Worm (Caenorhabditis elegans) whole organism, early embryonic: Measurements from ENCODE around the gene Y59E1A.4.

Source experiments
- B0310.2 ChIP-seq: sonication (generic microtip); optimal IDR thresholded peaks from 2 replicates; lab custom pipeline; 2016; ENCODE audit warnings: mild to moderate bottlenecking, missing genetic modification characterization, missing compliant biosample characterization
- F13C5.2 ChIP-seq: sonication (generic microtip); optimal IDR thresholded peaks from 2 replicates; lab custom pipeline; 2017; ENCODE audit warnings: mild to moderate bottlenecking, missing genetic modification characterization, inconsistent platforms, missing compliant biosample characterization
- aly-1 ChIP-seq: sonication (generic microtip); optimal IDR thresholded peaks from 2 replicates; lab custom pipeline; 2016; ENCODE audit warnings: missing genetic modification characterization, missing compliant biosample characterization
- ama-1 ChIP-seq: fragments of 150-350 bp; optimal IDR thresholded peaks from 2 replicates; lab custom pipeline; 2014
- ceh-13 ChIP-seq: fragments of 200-800 bp; sonication (Bioruptor generic); optimal IDR thresholded peaks from 2 replicates; lab custom pipeline; 2018; ENCODE audit warnings: mild to moderate bottlenecking, missing genetic modification characterization, missing compliant biosample characterization
- ceh-36 ChIP-seq: sonication (generic microtip); optimal IDR thresholded peaks from 2 replicates; lab custom pipeline; 2016; ENCODE audit warnings: missing genetic modification characterization, inconsistent platforms, missing compliant biosample characterization
- ets-7 ChIP-seq: sonication (generic microtip); optimal IDR thresholded peaks from 2 replicates; lab custom pipeline; 2016; ENCODE audit warnings: missing genotype, missing genetic modification characterization, missing compliant biosample characterization
- flt-1 ChIP-seq: fragments of 200-800 bp; sonication (Bioruptor generic); IDR thresholded peaks from 2 replicates; pipeline ENCODE4 v1.3.6; 2022; ENCODE audit warnings: missing genetic modification characterization, missing compliant biosample characterization
- hmbx-1 ChIP-seq: sonication (generic microtip); optimal IDR thresholded peaks from 2 replicates; lab custom pipeline; 2016; ENCODE audit warnings: mild to moderate bottlenecking, missing genetic modification characterization, missing compliant biosample characterization
- hmg-4 ChIP-seq: fragments of 200-800 bp; sonication (Bioruptor generic); optimal IDR thresholded peaks from 2 replicates; lab custom pipeline; 2018; ENCODE audit warnings: mild to moderate bottlenecking, missing genetic modification characterization, missing compliant biosample characterization
- hnd-1 ChIP-seq: sonication (generic microtip); optimal IDR thresholded peaks from 2 replicates; lab custom pipeline; 2016; ENCODE audit warnings: missing genetic modification characterization, missing compliant biosample characterization
- pes-1 ChIP-seq: fragments of 200-800 bp; sonication (Bioruptor generic); IDR thresholded peaks from 2 replicates; pipeline ENCODE4 v1.3.6; 2022; ENCODE audit warnings: missing genetic modification reagents, missing genetic modification characterization, missing compliant biosample characterization
- scrt-1 ChIP-seq: fragments of 200-800 bp; sonication (Bioruptor generic); IDR thresholded peaks from 2 replicates; pipeline ENCODE4 v1.3.6; 2022; ENCODE audit warnings: missing genetic modification characterization, missing compliant biosample characterization
- sea-1 ChIP-seq: fragments of 200-800 bp; sonication (Bioruptor generic); conservative IDR thresholded peaks from 2 replicates; pipeline ENCODE4 v1.3.6; 2022; ENCODE audit warnings: missing genetic modification characterization, missing compliant biosample characterization
- tbx-11 ChIP-seq: fragments of 200-800 bp; sonication (Bioruptor generic); IDR thresholded peaks from 2 replicates; pipeline ENCODE4 v1.3.6; 2022; ENCODE audit warnings: missing genetic modification characterization, missing compliant biosample characterization
- tbx-37 ChIP-seq: fragments of 200-800 bp; sonication (Bioruptor generic); conservative IDR thresholded peaks from 2 replicates; pipeline ENCODE4 v1.3.6; 2022; ENCODE audit warnings: missing genetic modification reagents, missing genetic modification characterization, missing compliant biosample characterization
- tra-4 ChIP-seq: sonication (generic microtip); optimal IDR thresholded peaks from 2 replicates; lab custom pipeline; 2017; ENCODE audit warnings: missing genetic modification characterization, missing compliant biosample characterization

Y59E1A.4 gene

ce11 chrX:1907009-1907408 lies 32.8 kb downstream of the Y59E1A.4 start:
- no peak for TF ChIP-seq F13C5.2
- no peak for TF ChIP-seq tbx-11 (GFP tag; lab: Robert Waterston, UW)
- no peak for TF ChIP-seq hmbx-1 (tag; lab: Kevin White, UChicago)
- TF ChIP-seq sea-1 (GFP tag; lab: Robert Waterston, UW), result no peak
- TF ChIP-seq pes-1 (GFP tag; lab: Robert Waterston, UW), result no peak
- no peak for TF ChIP-seq tra-4 (tag; lab: Kevin White, UChicago)
- no peak for TF ChIP-seq ama-1 (lab: Kevin White, UChicago)
- TF ChIP-seq hnd-1, result no peak
- no peak for TF ChIP-seq hmg-4 (GFP tag; lab: Kevin White, UChicago)
- TF ChIP-seq flt-1 (GFP tag; lab: Robert Waterston, UW), result no peak
- no peak for TF ChIP-seq B0310.2
- TF ChIP-seq scrt-1, result no peak
- no peak for TF ChIP-seq ets-7
- no peak for TF ChIP-seq tbx-37 (GFP tag; lab: Robert Waterston, UW)

- no peak for TF ChIP-seq pes-1 (GFP tag; lab: Robert Waterston, UW)
- TF ChIP-seq scrt-1, result no peak
- TF ChIP-seq tbx-37 (GFP tag; lab: Robert Waterston, UW), result no peak
- no peak for TF ChIP-seq sea-1 (GFP tag; lab: Robert Waterston, UW)
- no peak for TF ChIP-seq F13C5.2
- no peak for TF ChIP-seq hmg-4 (GFP tag; lab: Kevin White, UChicago)
- no peak for TF ChIP-seq B0310.2
- no peak for TF ChIP-seq hmbx-1 (tag; lab: Kevin White, UChicago)
- no peak for TF ChIP-seq ceh-13 (GFP tag; lab: Kevin White, UChicago)
- TF ChIP-seq ets-7, result no peak
- no peak for TF ChIP-seq ceh-36 (tag; lab: Kevin White, UChicago)
- TF ChIP-seq aly-1 (tag; lab: Kevin White, UChicago), result no peak
- no peak for TF ChIP-seq ama-1 (lab: Kevin White, UChicago)
- TF ChIP-seq tbx-11 (GFP tag; lab: Robert Waterston, UW), result no peak
- no peak for TF ChIP-seq flt-1 (GFP tag; lab: Robert Waterston, UW)
- TF ChIP-seq tra-4 (tag; lab: Kevin White, UChicago), result no peak
These were observed 38.3 kb downstream of the Y59E1A.4 start for ce11 chrX:1901480-1901879.

ce11 chrX:1897243-1897642 lies 42.5 kb downstream of the Y59E1A.4 start, which contains the start of gene B0294.1:
TSS of gene B0294.1 (minus strand) at chrX:1897343.
- TF ChIP-seq aly-1 (tag; lab: Kevin White, UChicago) (no peak), ama-1 (lab: Kevin White, UChicago) (no peak), scrt-1 (no peak), ets-7 (no peak), sea-1 (GFP tag; lab: Robert Waterston, UW) (no peak), hnd-1 (no peak)

ce11 chrX:1891887-1892286 lies 47.9 kb downstream of the Y59E1A.4 start, which contains the start of gene B0294.3:
TSS of gene B0294.3 (plus strand) at chrX:1892187.
- TF ChIP-seq sea-1 (GFP tag; lab: Robert Waterston, UW) (no peak), tbx-37 (GFP tag; lab: Robert Waterston, UW) (no peak), ceh-36 (tag; lab: Kevin White, UChicago) (no peak), ceh-13 (GFP tag; lab: Kevin White, UChicago) (no peak), scrt-1 (no peak), tra-4 (tag; lab: Kevin White, UChicago) (no peak), B0310.2 (no peak), hmbx-1 (tag; lab: Kevin White, UChicago) (no peak), F13C5.2 (no peak), ama-1 (lab: Kevin White, UChicago) (no peak), aly-1 (tag; lab: Kevin White, UChicago) (no peak), hnd-1 (no peak), tbx-11 (GFP tag; lab: Robert Waterston, UW) (no peak), flt-1 (GFP tag; lab: Robert Waterston, UW) (no peak), hmg-4 (GFP tag; lab: Kevin White, UChicago) (no peak), pes-1 (GFP tag; lab: Robert Waterston, UW) (no peak), ets-7 (no peak)

ce11 chrX:1890817-1891216 lies 49.0 kb downstream of the Y59E1A.4 start:
- TF ChIP-seq hnd-1, result no peak
- no peak for TF ChIP-seq aly-1 (tag; lab: Kevin White, UChicago)
- no peak for TF ChIP-seq pes-1 (GFP tag; lab: Robert Waterston, UW)
- TF ChIP-seq sea-1 (GFP tag; lab: Robert Waterston, UW), result no peak
- no peak for TF ChIP-seq B0310.2
- no peak for TF ChIP-seq ceh-13 (GFP tag; lab: Kevin White, UChicago)
